Worm (Caenorhabditis elegans) whole organism, early embryonic: ENCODE measurements around the gene sre-13.

Experiments
- B0310.2 ChIP-seq: sonication (generic microtip); optimal IDR thresholded peaks from 2 replicates; lab custom pipeline; 2016; ENCODE audit warnings: mild to moderate bottlenecking, missing genetic modification characterization, missing compliant biosample characterization
- F13C5.2 ChIP-seq: sonication (generic microtip); optimal IDR thresholded peaks from 2 replicates; lab custom pipeline; 2017; ENCODE audit warnings: mild to moderate bottlenecking, missing genetic modification characterization, inconsistent platforms, missing compliant biosample characterization
- aly-1 ChIP-seq: sonication (generic microtip); optimal IDR thresholded peaks from 2 replicates; lab custom pipeline; 2016; ENCODE audit warnings: missing genetic modification characterization, missing compliant biosample characterization
- ama-1 ChIP-seq: fragments of 150-350 bp; optimal IDR thresholded peaks from 2 replicates; lab custom pipeline; 2014
- ceh-13 ChIP-seq: fragments of 200-800 bp; sonication (Bioruptor generic); optimal IDR thresholded peaks from 2 replicates; lab custom pipeline; 2018; ENCODE audit warnings: mild to moderate bottlenecking, missing genetic modification characterization, missing compliant biosample characterization
- ceh-36 ChIP-seq: sonication (generic microtip); optimal IDR thresholded peaks from 2 replicates; lab custom pipeline; 2016; ENCODE audit warnings: missing genetic modification characterization, inconsistent platforms, missing compliant biosample characterization
- ets-7 ChIP-seq: sonication (generic microtip); optimal IDR thresholded peaks from 2 replicates; lab custom pipeline; 2016; ENCODE audit warnings: missing genotype, missing genetic modification characterization, missing compliant biosample characterization
- flt-1 ChIP-seq: fragments of 200-800 bp; sonication (Bioruptor generic); IDR thresholded peaks from 2 replicates; pipeline ENCODE4 v1.3.6; 2022; ENCODE audit warnings: missing genetic modification characterization, missing compliant biosample characterization
- hmbx-1 ChIP-seq: sonication (generic microtip); optimal IDR thresholded peaks from 2 replicates; lab custom pipeline; 2016; ENCODE audit warnings: mild to moderate bottlenecking, missing genetic modification characterization, missing compliant biosample characterization
- hmg-4 ChIP-seq: fragments of 200-800 bp; sonication (Bioruptor generic); optimal IDR thresholded peaks from 2 replicates; lab custom pipeline; 2018; ENCODE audit warnings: mild to moderate bottlenecking, missing genetic modification characterization, missing compliant biosample characterization
- hnd-1 ChIP-seq: sonication (generic microtip); optimal IDR thresholded peaks from 2 replicates; lab custom pipeline; 2016; ENCODE audit warnings: missing genetic modification characterization, missing compliant biosample characterization
- pes-1 ChIP-seq: fragments of 200-800 bp; sonication (Bioruptor generic); IDR thresholded peaks from 2 replicates; pipeline ENCODE4 v1.3.6; 2022; ENCODE audit warnings: missing genetic modification reagents, missing genetic modification characterization, missing compliant biosample characterization
- scrt-1 ChIP-seq: fragments of 200-800 bp; sonication (Bioruptor generic); IDR thresholded peaks from 2 replicates; pipeline ENCODE4 v1.3.6; 2022; ENCODE audit warnings: missing genetic modification characterization, missing compliant biosample characterization
- sea-1 ChIP-seq: fragments of 200-800 bp; sonication (Bioruptor generic); conservative IDR thresholded peaks from 2 replicates; pipeline ENCODE4 v1.3.6; 2022; ENCODE audit warnings: missing genetic modification characterization, missing compliant biosample characterization
- tbx-11 ChIP-seq: fragments of 200-800 bp; sonication (Bioruptor generic); IDR thresholded peaks from 2 replicates; pipeline ENCODE4 v1.3.6; 2022; ENCODE audit warnings: missing genetic modification characterization, missing compliant biosample characterization
- tbx-37 ChIP-seq: fragments of 200-800 bp; sonication (Bioruptor generic); conservative IDR thresholded peaks from 2 replicates; pipeline ENCODE4 v1.3.6; 2022; ENCODE audit warnings: missing genetic modification reagents, missing genetic modification characterization, missing compliant biosample characterization
- tra-4 ChIP-seq: sonication (generic microtip); optimal IDR thresholded peaks from 2 replicates; lab custom pipeline; 2017; ENCODE audit warnings: missing genetic modification characterization, missing compliant biosample characterization

The sre-13 gene

DNA sequence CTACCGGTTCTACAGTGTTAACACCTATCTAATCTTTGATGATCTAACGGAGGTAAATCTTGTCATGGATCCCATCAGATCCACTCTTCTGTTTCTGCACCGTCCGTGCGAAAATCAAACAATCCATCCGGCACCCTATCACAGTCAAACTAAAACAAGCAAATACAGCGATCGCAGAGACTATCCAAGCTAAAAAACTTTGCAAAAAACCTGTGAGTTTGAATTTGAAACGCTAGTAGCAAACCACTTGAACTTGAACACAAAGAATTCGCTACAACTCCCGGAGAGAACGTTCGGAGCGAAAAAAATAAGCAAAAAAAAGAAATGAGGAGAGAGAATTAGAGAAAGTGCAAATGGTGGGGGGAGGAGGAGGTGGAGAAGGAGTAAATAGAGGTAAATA lies 32.0 kb upstream of the sre-13 start:
- TF ChIP-seq sea-1 (GFP tag; lab: Robert Waterston, UW) (no peak), ets-7 (tag; lab: Kevin White, UChicago) (no peak), ceh-13 (GFP tag; lab: Kevin White, UChicago) (no peak), aly-1 (tag; lab: Kevin White, UChicago) (no peak), B0310.2 (tag; lab: Kevin White, UChicago) (no peak), hmbx-1 (tag; lab: Kevin White, UChicago) (no peak), hmg-4 (GFP tag; lab: Kevin White, UChicago) (no peak), pes-1 (GFP tag; lab: Robert Waterston, UW) (no peak), ama-1 (lab: Kevin White, UChicago) (no peak), F13C5.2 (no peak), tra-4 (tag; lab: Kevin White, UChicago) (no peak), tbx-37 (no peak), scrt-1 (GFP tag; lab: Robert Waterston, UW) (no peak), hnd-1 (tag; lab: Kevin White, UChicago) (no peak), flt-1 (no peak), tbx-11 (GFP tag; lab: Robert Waterston, UW) (no peak), ceh-36 (tag; lab: Kevin White, UChicago) (no peak)

DNA sequence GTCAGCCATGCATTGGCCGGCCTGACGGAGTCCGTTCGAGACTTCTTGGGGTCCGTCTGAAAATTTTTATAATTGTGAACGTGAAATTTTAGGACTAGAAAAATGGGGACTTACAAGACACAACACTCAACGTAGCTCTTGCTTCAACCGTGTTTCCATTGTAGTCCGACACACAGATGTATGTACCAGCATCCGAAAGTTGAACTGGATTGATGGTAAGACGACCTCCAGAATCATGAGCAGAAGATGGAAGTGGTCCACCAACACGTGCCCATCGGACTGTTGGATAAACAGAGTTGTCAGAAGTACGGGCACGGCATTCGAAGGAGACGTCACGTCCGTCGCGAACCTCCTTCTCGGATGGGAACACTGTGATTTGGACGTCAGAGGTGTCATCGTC lies 29.6 kb upstream of the sre-13 start:
- TF ChIP-seq ceh-13 (GFP tag; lab: Kevin White, UChicago) (no peak), F13C5.2 (no peak), ama-1 (lab: Kevin White, UChicago) (no peak), hnd-1 (tag; lab: Kevin White, UChicago) (no peak), sea-1 (GFP tag; lab: Robert Waterston, UW) (no peak), flt-1 (no peak), B0310.2 (tag; lab: Kevin White, UChicago) (no peak), tbx-37 (no peak), tbx-11 (GFP tag; lab: Robert Waterston, UW) (no peak), aly-1 (tag; lab: Kevin White, UChicago) (no peak), pes-1 (GFP tag; lab: Robert Waterston, UW) (no peak)

DNA sequence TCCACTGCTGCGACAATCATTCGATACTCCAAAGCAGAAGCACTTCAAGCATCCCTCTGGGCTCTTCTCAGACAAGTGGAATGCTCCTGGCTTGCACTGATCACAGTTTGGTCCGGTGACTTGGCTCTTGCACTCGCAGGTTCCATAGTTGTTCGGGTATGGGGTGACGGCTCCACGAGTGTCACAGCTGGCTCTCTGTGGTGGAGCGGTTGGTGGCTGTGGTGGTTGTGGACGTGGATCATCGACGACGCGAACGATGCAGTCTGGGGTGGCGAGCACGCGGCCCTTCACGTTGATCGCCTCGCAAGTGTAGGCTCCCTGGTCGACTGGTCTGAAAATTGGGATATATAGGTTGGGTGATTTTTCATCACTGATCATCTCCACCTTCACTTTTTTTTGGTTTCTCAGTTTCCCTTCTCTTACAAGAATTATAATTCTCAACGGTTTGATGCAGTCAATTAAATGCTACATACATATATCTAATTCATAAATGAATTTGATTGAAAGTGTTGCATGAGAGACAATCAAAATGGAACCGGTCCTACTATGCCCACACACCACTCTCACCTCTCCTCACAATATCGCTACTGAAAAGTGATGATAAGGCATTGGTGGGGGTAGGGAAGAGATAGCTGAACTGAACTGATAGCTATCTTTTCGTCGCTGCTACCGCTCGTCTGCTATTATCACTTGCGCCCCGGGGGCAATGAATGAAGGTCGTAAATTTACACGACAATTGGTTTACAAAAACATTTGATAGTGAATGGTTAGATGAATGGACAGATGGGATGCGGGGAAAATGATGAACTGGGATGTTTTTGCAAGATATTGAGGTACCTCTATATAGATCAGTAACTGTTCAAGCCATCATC lies 28.2 kb upstream of the sre-13 start:
- TF ChIP-seq sea-1 (GFP tag; lab: Robert Waterston, UW) (no peak), F13C5.2 (no peak), ama-1 (lab: Kevin White, UChicago) (no peak), hmg-4 (GFP tag; lab: Kevin White, UChicago) (no peak), ceh-36 (tag; lab: Kevin White, UChicago) (no peak)

- TF ChIP-seq B0310.2 (tag; lab: Kevin White, UChicago) = no peak
- no peak for TF ChIP-seq flt-1
- no peak for TF ChIP-seq scrt-1 (GFP tag; lab: Robert Waterston, UW)
- TF ChIP-seq tra-4 (tag; lab: Kevin White, UChicago) = no peak
- TF ChIP-seq ceh-36 (tag; lab: Kevin White, UChicago) = no peak
- no peak for TF ChIP-seq F13C5.2
- no peak for TF ChIP-seq tbx-37
- no peak for TF ChIP-seq aly-1 (tag; lab: Kevin White, UChicago)
- no peak for TF ChIP-seq sea-1 (GFP tag; lab: Robert Waterston, UW)
- TF ChIP-seq hmg-4 (GFP tag; lab: Kevin White, UChicago) = no peak
- no peak for TF ChIP-seq ama-1 (lab: Kevin White, UChicago)
- TF ChIP-seq hnd-1 (tag; lab: Kevin White, UChicago) = no peak
- TF ChIP-seq tbx-11 (GFP tag; lab: Robert Waterston, UW) = no peak
- TF ChIP-seq ceh-13 (GFP tag; lab: Kevin White, UChicago) = no peak
Observed at ce11 chrII:14647550-14647949, 10.9 kb upstream of the sre-13 start.

DNA sequence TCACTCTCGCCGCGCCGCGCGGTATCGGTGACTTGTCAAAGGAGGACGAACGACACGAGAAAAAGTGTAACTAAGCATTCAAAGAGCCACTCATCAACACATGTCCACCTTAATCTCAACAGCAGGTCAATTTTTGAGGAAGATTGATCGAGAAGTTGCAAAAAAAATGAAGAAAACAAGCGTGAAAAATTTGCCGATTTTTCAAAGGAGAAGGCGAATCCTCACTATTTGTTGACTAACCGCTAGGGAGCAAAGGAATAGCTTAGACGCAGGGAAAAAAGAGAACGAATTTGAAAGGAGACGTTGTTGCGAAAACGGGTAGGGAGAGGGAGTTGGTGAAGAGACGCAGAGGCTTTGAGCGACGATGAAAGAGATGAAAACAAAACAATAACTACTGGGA lies 8.7 kb upstream of the sre-13 start:
- TF ChIP-seq F13C5.2 (peak; percentile 3), ama-1 (lab: Kevin White, UChicago) (no peak)

- no peak for TF ChIP-seq F13C5.2
- no peak for TF ChIP-seq ceh-36 (tag; lab: Kevin White, UChicago)
- TF ChIP-seq flt-1 = no peak
- TF ChIP-seq tbx-11 (GFP tag; lab: Robert Waterston, UW) = no peak
Observed at ce11 chrII:14644465-14644864, 7.8 kb upstream of the sre-13 start.

DNA sequence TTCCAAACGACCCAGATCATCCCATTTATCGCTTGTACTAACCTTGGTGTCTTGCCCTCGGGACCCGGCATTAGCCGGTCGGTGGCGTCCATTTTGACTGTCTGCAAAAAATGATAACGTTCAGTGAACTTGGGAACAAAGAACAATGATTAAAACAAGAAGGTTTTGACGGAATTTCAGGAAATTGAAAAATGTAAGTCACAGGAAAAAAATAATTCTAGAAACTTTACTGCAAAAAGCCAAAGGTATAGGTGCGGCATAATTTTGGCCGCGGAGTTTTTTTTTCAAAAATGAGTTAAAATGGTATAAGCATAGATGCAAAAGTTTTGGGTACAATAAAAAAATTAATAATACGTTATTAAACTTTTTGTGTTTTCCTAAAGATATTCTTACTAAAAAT lies 7.3 kb upstream of the sre-13 start, which contains the start of gene atgp-2:
TSS of gene atgp-2 (minus strand) at position 101 of the 400 bp plus-strand sequence.
- no peak for TF ChIP-seq F13C5.2
- no peak for TF ChIP-seq ceh-13 (GFP tag; lab: Kevin White, UChicago)
- no peak for TF ChIP-seq tra-4 (tag; lab: Kevin White, UChicago)
- TF ChIP-seq hmbx-1 (tag; lab: Kevin White, UChicago) = no peak
- TF ChIP-seq hmg-4 (GFP tag; lab: Kevin White, UChicago) = no peak
- TF ChIP-seq aly-1 (tag; lab: Kevin White, UChicago) = no peak
- no peak for TF ChIP-seq tbx-11 (GFP tag; lab: Robert Waterston, UW)
- TF ChIP-seq ets-7 (tag; lab: Kevin White, UChicago) = no peak
- TF ChIP-seq tbx-37 = no peak
- TF ChIP-seq sea-1 (GFP tag; lab: Robert Waterston, UW) = no peak
- no peak for TF ChIP-seq B0310.2 (tag; lab: Kevin White, UChicago)
- TF ChIP-seq scrt-1 (GFP tag; lab: Robert Waterston, UW) = no peak
- no peak for TF ChIP-seq flt-1
- no peak for TF ChIP-seq hnd-1 (tag; lab: Kevin White, UChicago)
- TF ChIP-seq ceh-36 (tag; lab: Kevin White, UChicago) = no peak
- TF ChIP-seq pes-1 (GFP tag; lab: Robert Waterston, UW) = no peak
- no peak for TF ChIP-seq ama-1 (lab: Kevin White, UChicago)
